Fruit fly (Drosophila melanogaster) whole organism, adult: ENCODE measurements around the gene CG31141.

Source experiments
- CG11617 ChIP-seq: fragments of 200-800 bp; sonication (Bioruptor generic); optimal IDR thresholded peaks from 2 replicates; lab custom pipeline; 2017; ENCODE audit warnings: mild to moderate bottlenecking, missing biosample characterization, missing genetic modification reagents, missing genetic modification characterization
- CG12768 ChIP-seq: fragments of 200-800 bp; sonication (Bioruptor generic); optimal IDR thresholded peaks from 2 replicates; lab custom pipeline; 2017; ENCODE audit warnings: missing biosample characterization, missing genetic modification characterization, mild to moderate bottlenecking, moderate library complexity, missing genetic modification reagents
- CG14711 ChIP-seq: fragments of 200-800 bp; sonication (Bioruptor generic); optimal IDR thresholded peaks from 2 replicates; lab custom pipeline; 2018; ENCODE audit warnings: missing biosample characterization, mild to moderate bottlenecking, missing genetic modification characterization, moderate library complexity
- CG1620 ChIP-seq: fragments of 200-800 bp; sonication (Bioruptor generic); optimal IDR thresholded peaks from 2 replicates; lab custom pipeline; 2016; ENCODE audit warnings: missing biosample characterization, missing genetic modification characterization
- CG33017 ChIP-seq: fragments of 200-800 bp; sonication (Bioruptor generic); optimal IDR thresholded peaks from 2 replicates; lab custom pipeline; 2018; ENCODE audit warnings: missing biosample characterization, mild to moderate bottlenecking, missing genetic modification characterization, moderate library complexity
- CG5204 ChIP-seq: fragments of 200-800 bp; sonication (Bioruptor generic); optimal IDR thresholded peaks from 2 replicates; lab custom pipeline; 2016; ENCODE audit warnings: missing biosample characterization, missing genetic modification characterization
- CG7045 ChIP-seq: fragments of 200-800 bp; sonication (Bioruptor generic); optimal IDR thresholded peaks from 2 replicates; lab custom pipeline; 2017; ENCODE audit warnings: missing biosample characterization, mild to moderate bottlenecking, missing genetic modification characterization
- CG7101 ChIP-seq: fragments of 200-800 bp; sonication (Bioruptor generic); optimal IDR thresholded peaks from 2 replicates; lab custom pipeline; 2018; ENCODE audit warnings: missing biosample characterization, mild to moderate bottlenecking, missing genetic modification characterization, moderate library complexity
- Clk ChIP-seq: fragments of 200-800 bp; sonication (Bioruptor generic); optimal IDR thresholded peaks from 2 replicates; lab custom pipeline; 2017; ENCODE audit warnings: missing biosample characterization, missing genetic modification characterization
- Crg-1 ChIP-seq: fragments of 200-800 bp; sonication (Bioruptor generic); optimal IDR thresholded peaks from 2 replicates; lab custom pipeline; 2016; ENCODE audit warnings: missing biosample characterization, missing genetic modification characterization
- Hr96 ChIP-seq: fragments of 200-800 bp; sonication (Bioruptor generic); optimal IDR thresholded peaks from 2 replicates; lab custom pipeline; 2016; ENCODE audit warnings: missing biosample characterization, missing genetic modification characterization
- Mnt ChIP-seq: fragments of 200-800 bp; sonication (Bioruptor generic); optimal IDR thresholded peaks from 2 replicates; lab custom pipeline; 2016; ENCODE audit warnings: missing biosample characterization, mild to moderate bottlenecking, missing genetic modification characterization
- bab1 ChIP-seq: fragments of 200-800 bp; sonication (Bioruptor generic); optimal IDR thresholded peaks from 3 replicates; lab custom pipeline; 2019; ENCODE audit warnings: missing biosample characterization, mild to moderate bottlenecking, missing genetic modification characterization, moderate library complexity
- cic ChIP-seq: fragments of 200-800 bp; sonication (Bioruptor generic); optimal IDR thresholded peaks from 2 replicates; lab custom pipeline; 2017; ENCODE audit warnings: missing biosample characterization, mild to moderate bottlenecking, missing genetic modification characterization, moderate library complexity
- cnc ChIP-seq, 2 experiments: fragments of >200 bp; optimal IDR thresholded peaks; 2 replicates each; lab custom pipeline; 2017
- kay ChIP-seq: fragments of 200-800 bp; sonication (Bioruptor generic); peaks from one replicate; lab custom pipeline; 2016; ENCODE audit warnings: missing biosample characterization, missing genetic modification characterization, borderline replicate concordance
- ovo ChIP-seq: fragments of 200-800 bp; sonication (Bioruptor generic); optimal IDR thresholded peaks from 2 replicates; lab custom pipeline; 2016; ENCODE audit warnings: missing biosample characterization, missing genetic modification characterization
- pad ChIP-seq: fragments of 200-800 bp; sonication (Bioruptor generic); optimal IDR thresholded peaks from 3 replicates; lab custom pipeline; 2017; ENCODE audit warnings: missing biosample characterization, missing genetic modification characterization, mild to moderate bottlenecking, moderate library complexity, missing genetic modification reagents
- tj ChIP-seq: fragments of 200-800 bp; sonication (Bioruptor generic); optimal IDR thresholded peaks from 3 replicates; lab custom pipeline; 2017; ENCODE audit warnings: missing biosample characterization, mild to moderate bottlenecking, missing genetic modification characterization, moderate library complexity
- toe ChIP-seq: fragments of 200-800 bp; sonication (Bioruptor generic); optimal IDR thresholded peaks from 2 replicates; lab custom pipeline; 2016; ENCODE audit warnings: missing biosample characterization, missing genetic modification characterization

The CG31141 gene

dm6 chr3R:23933684-23934575 lies 10.8 kb downstream of the CG31141 start, which contains the start of gene CG5854:
TSS of gene CG5854 (plus strand) at chr3R:23933912.
- TF ChIP-seq toe (GFP tag; lab: Kevin White, UChicago) (no peak), CG11617 (GFP tag; lab: Kevin White, UChicago) (peak; percentile 58), cic (peak; percentile 61), kay (GFP tag; lab: Kevin White, UChicago) (no peak), CG14711 (tag; lab: Kevin White, UChicago) (peak; percentile 75), Clk (GFP tag; lab: Kevin White, UChicago) (no peak), CG12768 (GFP tag; lab: Kevin White, UChicago) (peak; percentile 28), CG7045 (GFP tag; lab: Kevin White, UChicago) (peak; percentile 25), ovo (GFP tag; lab: Kevin White, UChicago) (no peak), CG5204 (no peak), Mnt (GFP tag; lab: Kevin White, UChicago) (peak; percentile 60), cnc (optimal IDR thresholded peaks at IDR 0.05; lab: Kevin White, UChicago) (no peak), pad (GFP tag; lab: Kevin White, UChicago) (peak; percentile 32), Crg-1 (peak; percentile 30), Hr96 (GFP tag; lab: Kevin White, UChicago) (no peak), tj (peak; percentile 19), CG1620 (no peak), CG7101 (tag; lab: Kevin White, UChicago) (peak; percentile 71), bab1 (GFP tag; lab: Kevin White, UChicago) (peak; percentile 63), CG33017 (tag; lab: Kevin White, UChicago) (peak; percentile 86)

DNA sequence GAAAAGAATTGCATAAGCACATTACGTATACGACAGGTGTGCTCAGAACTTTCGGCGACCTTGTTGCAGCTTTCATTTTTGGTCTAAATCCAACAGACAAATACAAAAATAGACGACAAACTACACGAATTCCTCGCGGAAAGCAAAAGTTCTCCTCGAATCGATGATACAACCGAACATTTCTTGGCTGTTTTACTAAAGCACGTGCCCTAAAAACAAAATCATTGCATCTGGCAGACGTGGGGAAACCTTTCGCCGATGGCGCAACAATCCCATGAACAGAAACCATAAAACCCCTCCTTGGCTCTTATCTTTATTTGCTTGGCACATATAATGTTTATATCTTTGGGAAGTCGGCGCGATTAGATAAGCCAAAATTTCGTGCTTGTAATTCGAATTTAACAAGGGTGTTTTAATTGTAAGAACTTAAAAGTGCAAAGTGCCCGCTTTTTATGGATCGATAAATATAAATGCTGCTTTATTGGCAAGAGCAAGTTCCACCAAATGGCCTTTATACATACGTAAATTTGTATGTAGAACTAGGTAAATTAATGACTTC lies 15.5 kb downstream of the CG31141 start:
- TF ChIP-seq bab1 (GFP tag; lab: Kevin White, UChicago) (no peak), CG7101 (tag; lab: Kevin White, UChicago) (no peak), CG11617 (GFP tag; lab: Kevin White, UChicago) (peak; percentile 54), CG7045 (GFP tag; lab: Kevin White, UChicago) (peak; percentile 29), cnc (optimal IDR thresholded peaks at IDR 0.05; lab: Kevin White, UChicago) (no peak), Mnt (GFP tag; lab: Kevin White, UChicago) (peak; percentile 37), Hr96 (GFP tag; lab: Kevin White, UChicago) (no peak), CG33017 (tag; lab: Kevin White, UChicago) (peak; percentile 65), pad (GFP tag; lab: Kevin White, UChicago) (peak; percentile 54), toe (GFP tag; lab: Kevin White, UChicago) (no peak), Clk (GFP tag; lab: Kevin White, UChicago) (no peak), cic (peak; percentile 63), CG12768 (GFP tag; lab: Kevin White, UChicago) (peak; percentile 52), Crg-1 (no peak), CG5204 (no peak), kay (GFP tag; lab: Kevin White, UChicago) (no peak), tj (no peak), CG1620 (no peak)

DNA sequence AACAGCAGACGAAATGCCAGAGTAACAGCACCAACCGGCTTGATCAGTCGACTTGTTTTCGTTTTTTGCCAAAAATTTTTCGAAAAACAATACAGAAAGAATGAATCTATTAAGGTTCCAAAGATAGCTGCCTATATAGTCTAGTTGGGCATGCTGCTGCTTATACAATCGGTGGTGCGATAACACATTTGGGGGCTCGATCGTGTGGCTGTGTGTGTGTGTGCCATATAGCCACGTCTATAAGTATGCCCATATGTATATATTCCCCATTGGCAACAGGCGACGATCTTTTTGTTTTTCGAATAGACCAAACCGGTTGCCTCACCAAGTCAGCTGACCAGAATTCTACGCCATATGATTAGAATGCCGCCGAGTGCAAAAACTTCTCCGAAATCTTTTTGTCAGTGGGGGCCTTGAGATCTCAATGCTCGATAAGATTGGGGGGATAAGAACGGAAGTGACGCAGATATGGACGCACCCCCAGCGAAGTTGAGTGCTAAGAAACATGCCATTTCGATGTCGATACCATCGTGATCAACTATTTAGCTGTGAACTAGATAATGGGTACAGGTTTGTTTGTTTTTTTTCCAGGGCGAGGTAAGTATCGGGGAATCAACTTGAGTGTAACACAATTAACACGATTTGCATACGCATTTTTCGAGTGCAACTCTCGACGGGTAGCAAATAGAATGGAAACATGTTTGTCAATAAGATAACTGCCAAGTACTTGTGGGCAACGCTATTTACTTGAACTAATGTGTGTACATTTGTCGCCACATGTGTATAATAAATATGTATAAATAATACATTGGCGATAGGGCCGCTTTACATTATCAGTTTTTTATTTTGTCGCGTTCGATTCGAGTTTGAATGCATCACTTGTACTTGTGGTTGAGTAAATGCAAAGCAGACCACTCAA lies 17.1 kb downstream of the CG31141 start:
- TF ChIP-seq kay (GFP tag; lab: Kevin White, UChicago) (peak; percentile 99), cic (peak; percentile 98), pad (GFP tag; lab: Kevin White, UChicago) (peak; percentile 81), tj (no peak), Mnt (GFP tag; lab: Kevin White, UChicago) (peak; percentile 87), Hr96 (GFP tag; lab: Kevin White, UChicago) (peak; percentile 57), CG12768 (GFP tag; lab: Kevin White, UChicago) (peak; percentile 97), CG7045 (GFP tag; lab: Kevin White, UChicago) (peak; percentile 94), CG1620 (peak; percentile 85), CG7101 (tag; lab: Kevin White, UChicago) (peak; percentile 92), bab1 (GFP tag; lab: Kevin White, UChicago) (no peak), Clk (GFP tag; lab: Kevin White, UChicago) (peak; percentile 91), Crg-1 (peak; percentile 97), toe (GFP tag; lab: Kevin White, UChicago) (no peak), CG11617 (GFP tag; lab: Kevin White, UChicago) (peak; percentile 83), CG14711 (tag; lab: Kevin White, UChicago) (peak; percentile 78), CG5204 (no peak), CG33017 (tag; lab: Kevin White, UChicago) (peak; percentile 86), ovo (GFP tag; lab: Kevin White, UChicago) (peak; percentile 98), cnc (optimal IDR thresholded peaks at IDR 0.05; lab: Kevin White, UChicago) (no peak)

dm6 chr3R:23940840-23941364 lies 17.8 kb downstream of the CG31141 start:
- TF ChIP-seq kay (GFP tag; lab: Kevin White, UChicago) (no peak), CG33017 (tag; lab: Kevin White, UChicago) (no peak), tj (peak; percentile 84), toe (GFP tag; lab: Kevin White, UChicago) (no peak), CG7101 (tag; lab: Kevin White, UChicago) (no peak), Crg-1 (no peak)
